Fruit fly (Drosophila melanogaster): ENCODE results near the gene CG4751.

CG4751 gene

DNA sequence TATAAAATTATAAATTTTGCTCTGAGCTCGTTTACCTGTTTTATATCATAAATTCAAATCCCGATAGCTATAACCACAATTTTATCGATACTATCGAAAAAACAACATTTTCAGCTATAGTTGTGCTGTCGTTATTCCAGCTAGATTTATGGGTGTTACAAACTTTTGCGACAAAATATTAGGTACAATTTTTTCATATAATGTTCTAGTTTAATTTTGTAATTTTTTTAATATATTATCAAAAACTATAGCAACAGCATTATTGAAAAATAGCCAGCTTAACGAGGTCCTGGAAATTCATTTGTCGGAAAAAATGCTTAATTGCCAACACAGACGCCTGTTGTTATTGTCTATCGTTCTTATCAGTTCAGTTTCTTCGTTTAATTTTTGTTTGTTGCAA, 39.4 kb upstream of the CG4751 start, which contains the start of gene Wdr59 (continued):
- TF ChIP-seq CG33557 (GFP tag; optimal IDR thresholded peaks at IDR 0.05) (no peak), Ada2b (GFP tag; IDR thresholded peaks at IDR 0.05) (no peak), Aef1 (GFP tag; IDR thresholded peaks at IDR 0.05) (0 out of 3 replicates have a peak, but pooled peaks have one; percentile 19), pita (GFP tag; optimal IDR thresholded peaks at IDR 0.05) (no peak), Xrp1 (GFP tag; IDR thresholded peaks at IDR 0.05) (no peak), bab2 (GFP tag; optimal IDR thresholded peaks at IDR 0.05) (no peak), sc (optimal IDR thresholded peaks at IDR 0.05) (no peak), sc (GFP tag; optimal IDR thresholded peaks at IDR 0.05) (no peak), CG10321 (GFP tag; IDR thresholded peaks at IDR 0.05) (no peak), chif (GFP tag; optimal IDR thresholded peaks at IDR 0.05) (no peak), Dip3 (GFP tag; optimal IDR thresholded peaks at IDR 0.05) (no peak), D19A (tag; optimal IDR thresholded peaks at IDR 0.05) (no peak), CG43689 (GFP tag; IDR thresholded peaks at IDR 0.05) (no peak), Sry-δ (GFP tag; optimal IDR thresholded peaks at IDR 0.05) (peak; percentile 50), Dbx (GFP tag; IDR thresholded peaks at IDR 0.05) (peak; percentile 56; the same call in 1 of the 3 replicates), unc-4 (GFP tag; IDR thresholded peaks at IDR 0.05; ENCODE audit: partially characterized antibody) (peak; percentile 79), CG15269 (tag; optimal IDR thresholded peaks at IDR 0.05) (no peak), da (GFP tag; optimal IDR thresholded peaks at IDR 0.05) (no peak), CG7928 (GFP tag; optimal IDR thresholded peaks at IDR 0.05) (peak; percentile 38), CG7839 (tag; optimal IDR thresholded peaks at IDR 0.05) (no peak), HLH4C (GFP tag; IDR thresholded peaks at IDR 0.05; ENCODE audit: partially characterized antibody) (peak; percentile 73), odd (GFP tag; optimal IDR thresholded peaks at IDR 0.05) (no peak), Fer2 (tag; optimal IDR thresholded peaks at IDR 0.05) (no peak), CG8924 (tag; optimal IDR thresholded peaks at IDR 0.05) (peak; percentile 29), CG2202 (tag; optimal IDR thresholded peaks at IDR 0.05) (no peak), CG10431 (GFP tag; optimal IDR thresholded peaks at IDR 0.05) (no peak), CG3407 (GFP tag; optimal IDR thresholded peaks at IDR 0.05) (no peak), mld (GFP tag; IDR thresholded peaks at IDR 0.05; ENCODE audit: partially characterized antibody) (no peak), CG18619 (GFP tag; optimal IDR thresholded peaks at IDR 0.05) (no peak), CG8359 (GFP tag; optimal IDR thresholded peaks at IDR 0.05; ENCODE audit: borderline replicate concordance) (no peak), cwo (GFP tag; optimal IDR thresholded peaks at IDR 0.05) (no peak), CG13894 (tag; optimal IDR thresholded peaks at IDR 0.05) (no peak), cg (GFP tag; optimal IDR thresholded peaks at IDR 0.05) (no peak), Taf1 (GFP tag; IDR thresholded peaks at IDR 0.05) (no peak), ems (GFP tag; optimal IDR thresholded peaks at IDR 0.05) (peak; percentile 1), E2f1 (GFP tag; IDR thresholded peaks at IDR 0.05) (peak; percentile 41), ac (GFP tag; optimal IDR thresholded peaks at IDR 0.05) (no peak), CG16863 (GFP tag; optimal IDR thresholded peaks at IDR 0.05) (no peak), CG15696 (tag; optimal IDR thresholded peaks at IDR 0.05) (peak; percentile 33), sens-2 (GFP tag; IDR thresholded peaks at IDR 0.05) (no peak), rib (GFP tag; IDR thresholded peaks at IDR 0.05) (no peak), CG4404 (GFP tag; IDR thresholded peaks at IDR 0.05) (no peak), CG18011 (GFP tag; optimal IDR thresholded peaks at IDR 0.05) (no peak), Chrac-16 (GFP tag; optimal IDR thresholded peaks at IDR 0.05) (peak; percentile 55), peb (GFP tag; IDR thresholded peaks at IDR 0.05) (no peak), YL-1 (GFP tag; optimal IDR thresholded peaks at IDR 0.05) (peak; percentile 25), MBD-R2 (GFP tag; IDR thresholded peaks at IDR 0.05) (peak; percentile 49; the same call in 1 of the 2 replicates), sna (GFP tag; IDR thresholded peaks at IDR 0.05; ENCODE audit: partially characterized antibody) (peak; percentile 52), prd (optimal IDR thresholded peaks at IDR 0.05) (no peak), prd (GFP tag; IDR thresholded peaks at IDR 0.05) (peak; percentile 59; the same call in 1 of the 3 replicates), phol (tag; optimal IDR thresholded peaks at IDR 0.05) (peak; percentile 68)

All from whole organism, embryonic.